Fruit fly (Drosophila melanogaster): ENCODE results near the gene CG32856.

Gene CG32856

dm6 chr3R:16005943-16006342 is 40.8 kb upstream of the CG32856 start (continued):
- peak; percentile 25 for TF ChIP-seq CG7556 (GFP tag; optimal IDR thresholded peaks at IDR 0.05)
- no peak for TF ChIP-seq Bteb2 (GFP tag; optimal IDR thresholded peaks at IDR 0.05)
- TF ChIP-seq CG11504 (tag; optimal IDR thresholded peaks at IDR 0.05): peak; percentile 44
- TF ChIP-seq Oli (tag; optimal IDR thresholded peaks at IDR 0.05): no peak
- TF ChIP-seq scrt (GFP tag; optimal IDR thresholded peaks at IDR 0.05): peak; percentile 15
- no peak for TF ChIP-seq amos (GFP tag; IDR thresholded peaks at IDR 0.05; ENCODE audit: partially characterized antibody)
- TF ChIP-seq Opbp (GFP tag; IDR thresholded peaks at IDR 0.05; ENCODE audit: partially characterized antibody): no peak
- peak; percentile 0 for TF ChIP-seq CG17829 (tag; optimal IDR thresholded peaks at IDR 0.05)
- peak; percentile 52 for TF ChIP-seq CG7839 (tag; optimal IDR thresholded peaks at IDR 0.05)
- TF ChIP-seq Xrp1 (GFP tag; IDR thresholded peaks at IDR 0.05): 0 out of 2 replicates have a peak, but pooled peaks have one; percentile 20
- TF ChIP-seq tap (tag; optimal IDR thresholded peaks at IDR 0.05): peak; percentile 53
- peak; percentile 40 for TF ChIP-seq Sry-β (GFP tag; optimal IDR thresholded peaks at IDR 0.05)
- TF ChIP-seq Eip74EF (GFP tag; optimal IDR thresholded peaks at IDR 0.05): peak in 1 of 2 experiments; percentile 54
- TF ChIP-seq CG12769 (tag; optimal IDR thresholded peaks at IDR 0.05): peak; percentile 28
- no peak for TF ChIP-seq Sry-δ (GFP tag; optimal IDR thresholded peaks at IDR 0.05)
- TF ChIP-seq Vsx1 (GFP tag; optimal IDR thresholded peaks at IDR 0.05): peak; percentile 53
- no peak for TF ChIP-seq chif (GFP tag; optimal IDR thresholded peaks at IDR 0.05)
- TF ChIP-seq lola (GFP tag; optimal IDR thresholded peaks at IDR 0.05): no peak
- no peak for TF ChIP-seq CG8765 (GFP tag; IDR thresholded peaks at IDR 0.05)
- no peak for TF ChIP-seq E2f1 (GFP tag; IDR thresholded peaks at IDR 0.05)
- TF ChIP-seq D19A (tag; optimal IDR thresholded peaks at IDR 0.05): peak; percentile 8
- TF ChIP-seq jumu (GFP tag; optimal IDR thresholded peaks at IDR 0.05): no peak
- no peak for TF ChIP-seq pzg (GFP tag; optimal IDR thresholded peaks at IDR 0.05)
- TF ChIP-seq Hr51 (GFP tag; optimal IDR thresholded peaks at IDR 0.05): peak in 1 of 2 experiments; percentile 30
- TF ChIP-seq gro (GFP tag; optimal IDR thresholded peaks at IDR 0.05): no peak
- TF ChIP-seq emc (GFP tag; optimal IDR thresholded peaks at IDR 0.05): no peak
- TF ChIP-seq dmrt99B (tag; optimal IDR thresholded peaks at IDR 0.05): peak; percentile 43
- no peak for TF ChIP-seq cwo (GFP tag; optimal IDR thresholded peaks at IDR 0.05)
- peak; percentile 17 for TF ChIP-seq NfI (GFP tag; optimal IDR thresholded peaks at IDR 0.05)
- no peak for TF ChIP-seq Elba2 (GFP tag; optimal IDR thresholded peaks at IDR 0.05)
- TF ChIP-seq fd96Cb (tag; optimal IDR thresholded peaks at IDR 0.05): peak; percentile 20
- TF ChIP-seq CG17361 (GFP tag; IDR thresholded peaks at IDR 0.05): no peak
- TF ChIP-seq CG8290 (GFP tag; optimal IDR thresholded peaks at IDR 0.05): no peak
- peak in 1 of 2 experiments; percentile 62 for TF ChIP-seq CG8290 (tag; optimal IDR thresholded peaks at IDR 0.05)
- TF ChIP-seq Awh (GFP tag; IDR thresholded peaks at IDR 0.05): peak; percentile 63; the same call in 1 of the 2 replicates
- TF ChIP-seq wek (GFP tag; optimal IDR thresholded peaks at IDR 0.05): peak; percentile 82
- peak in 1 of 2 experiments; percentile 63 for TF ChIP-seq Pdp1 (GFP tag; optimal IDR thresholded peaks at IDR 0.05)
- TF ChIP-seq jigr1 (GFP tag; IDR thresholded peaks at IDR 0.05): no peak
- TF ChIP-seq CG3281 (GFP tag; optimal IDR thresholded peaks at IDR 0.05): peak; percentile 55
- TF ChIP-seq CG5953 (GFP tag; IDR thresholded peaks at IDR 0.05): no peak
- peak; percentile 37 for TF ChIP-seq dmrt11E (tag; optimal IDR thresholded peaks at IDR 0.05)
- no peak for TF ChIP-seq row (GFP tag; IDR thresholded peaks at IDR 0.05)
- peak; percentile 29 for TF ChIP-seq CG33213 (GFP tag; optimal IDR thresholded peaks at IDR 0.05)
- no peak for TF ChIP-seq klu (GFP tag; IDR thresholded peaks at IDR 0.05)
- peak; percentile 41 for TF ChIP-seq CG5180 (GFP tag; optimal IDR thresholded peaks at IDR 0.05)
- TF ChIP-seq CkIIα-i1 (GFP tag; IDR thresholded peaks at IDR 0.05): no peak
- peak; percentile 54 for TF ChIP-seq Hmr (GFP tag; optimal IDR thresholded peaks at IDR 0.05)
- peak; percentile 65 for TF ChIP-seq Blimp-1 (GFP tag; optimal IDR thresholded peaks at IDR 0.05)
- peak; percentile 55 for TF ChIP-seq bab2 (GFP tag; optimal IDR thresholded peaks at IDR 0.05)
- TF ChIP-seq CG7786 (GFP tag; optimal IDR thresholded peaks at IDR 0.05): no peak

All from whole organism, embryonic.